Fruit fly (Drosophila melanogaster) whole organism, prepupa: ENCODE measurements around the gene CG8915.

Experiments
- CG10631 ChIP-seq: fragments of 200-800 bp; sonication (Bioruptor generic); optimal IDR thresholded peaks from 2 replicates; lab custom pipeline; 2016; ENCODE audit warnings: missing biosample characterization, missing genetic modification characterization
- CG11294 ChIP-seq: fragments of 200-800 bp; sonication (Bioruptor generic); IDR thresholded peaks from 2 replicates; pipeline ENCODE4 v1.3.6; 2022; ENCODE audit warnings: missing biosample characterization, missing genetic modification characterization
- CG11762 ChIP-seq: fragments of 200-800 bp; sonication (Bioruptor generic); optimal IDR thresholded peaks from 3 replicates; lab custom pipeline; 2016; ENCODE audit warnings: missing biosample characterization, missing genetic modification characterization; ENCODE audit not compliant: insufficient read depth
- CG6276 ChIP-seq: fragments of 200-800 bp; sonication (Bioruptor generic); optimal IDR thresholded peaks from 2 replicates; lab custom pipeline; 2017; ENCODE audit warnings: missing biosample characterization, mild to moderate bottlenecking, missing genetic modification characterization
- CG7368 ChIP-seq: fragments of 200-800 bp; sonication (Bioruptor generic); optimal IDR thresholded peaks from 3 replicates; lab custom pipeline; 2016; ENCODE audit warnings: missing biosample characterization, missing genetic modification characterization
- Met ChIP-seq: fragments of 200-800 bp; sonication (Bioruptor generic); optimal IDR thresholded peaks from 3 replicates; lab custom pipeline; 2016; ENCODE audit warnings: missing biosample characterization, missing genetic modification characterization
- OdsH ChIP-seq: fragments of 200-800 bp; sonication (Bioruptor generic); optimal IDR thresholded peaks from 3 replicates; lab custom pipeline; 2016; ENCODE audit warnings: missing biosample characterization, missing genetic modification characterization
- esn ChIP-seq: fragments of 200-800 bp; sonication (Bioruptor generic); optimal IDR thresholded peaks from 2 replicates; lab custom pipeline; 2016; ENCODE audit warnings: missing biosample characterization, mild to moderate bottlenecking, missing genetic modification characterization, moderate library complexity
- fkh ChIP-seq: fragments of 200-800 bp; sonication (Bioruptor generic); optimal IDR thresholded peaks from 3 replicates; lab custom pipeline; 2017; ENCODE audit warnings: missing biosample characterization, mild to moderate bottlenecking, missing genetic modification characterization, moderate library complexity

dm6 chrX:17262049-17262448 lies 17.2 kb upstream of the CG8915 start:
- TF ChIP-seq CG11294 (no peak), CG11762 (GFP tag; lab: Kevin White, UChicago) (no peak), esn (no peak), CG6276 (GFP tag; lab: Kevin White, UChicago) (no peak), fkh (GFP tag; lab: Kevin White, UChicago) (no peak), CG10631 (no peak), CG7368 (GFP tag; lab: Kevin White, UChicago) (no peak), Met (GFP tag; lab: Kevin White, UChicago) (no peak), OdsH (GFP tag; lab: Kevin White, UChicago) (no peak)
